Fruit fly (Drosophila melanogaster) whole organism, embryonic: ENCODE results near the gene CG44405.
A peak's percentile ranks its signal among the peaks of the same experiment; 100 is the strongest.

ENCODE experiments used
- C15 ChIP-seq: fragments of 200-800 bp; sonication (Bioruptor generic); IDR thresholded peaks from 3 replicates; pipeline ENCODE4 v1.3.6; 2022; ENCODE audit warnings: missing biosample characterization, missing genetic modification characterization
- CG1024 ChIP-seq: fragments of 200-800 bp; sonication (Bioruptor generic); IDR thresholded peaks from 2 replicates; pipeline ENCODE4 v1.3.6; 2022; ENCODE audit warnings: missing biosample characterization, missing genetic modification characterization
- CG10959 ChIP-seq: fragments of 200-800 bp; sonication (Bioruptor generic); IDR thresholded peaks from 2 replicates; pipeline ENCODE4 v1.3.6; 2022; ENCODE audit warnings: missing biosample characterization, missing genetic modification characterization
- CG11504 ChIP-seq: fragments of 200-800 bp; sonication (Bioruptor generic); optimal IDR thresholded peaks from 3 replicates; lab custom pipeline; 2019; ENCODE audit warnings: missing biosample characterization, mild to moderate bottlenecking, missing genetic modification characterization, moderate library complexity
- CG11560 ChIP-seq: fragments of 200-800 bp; sonication (Bioruptor generic); IDR thresholded peaks from 3 replicates; pipeline ENCODE4 v1.3.6; 2022; ENCODE audit warnings: missing biosample characterization, missing genetic modification characterization
- CG15073 ChIP-seq: fragments of 200-800 bp; sonication (Bioruptor generic); optimal IDR thresholded peaks from 2 replicates; lab custom pipeline; 2016; ENCODE audit warnings: missing biosample characterization, missing genetic modification characterization
- CG15269 ChIP-seq: fragments of 200-800 bp; sonication (Bioruptor generic); optimal IDR thresholded peaks from 2 replicates; lab custom pipeline; 2018; ENCODE audit warnings: missing biosample characterization, mild to moderate bottlenecking, missing genetic modification characterization, moderate library complexity
- CG16813 ChIP-seq: fragments of 200-800 bp; sonication (Bioruptor generic); IDR thresholded peaks from 3 replicates; pipeline ENCODE4 v1.3.6; 2022; ENCODE audit warnings: missing biosample characterization, missing genetic modification characterization; ENCODE audit not compliant: partially characterized antibody
- CG1792 ChIP-seq: fragments of 200-800 bp; sonication (Bioruptor generic); optimal IDR thresholded peaks from 2 replicates; lab custom pipeline; 2016; ENCODE audit warnings: missing biosample characterization, missing genetic modification characterization
- CG2712 ChIP-seq: fragments of 200-800 bp; optimal IDR thresholded peaks from 3 replicates; lab custom pipeline; 2019; ENCODE audit warnings: missing biosample characterization, mild to moderate bottlenecking, missing genetic modification characterization, moderate library complexity
- CG2875 ChIP-seq: fragments of 200-800 bp; sonication (Bioruptor generic); optimal IDR thresholded peaks from 2 replicates; lab custom pipeline; 2017; ENCODE audit warnings: missing biosample characterization, mild to moderate bottlenecking, missing genetic modification characterization, missing genetic modification reagents
- CG30431 ChIP-seq: fragments of 200-800 bp; sonication (Bioruptor generic); optimal IDR thresholded peaks from 2 replicates; lab custom pipeline; 2017; ENCODE audit warnings: missing biosample characterization, missing genetic modification characterization
- CG4360 ChIP-seq: fragments of 200-800 bp; sonication (Bioruptor generic); IDR thresholded peaks from 2 replicates; pipeline ENCODE4 v1.3.6; 2022; ENCODE audit warnings: missing biosample characterization, missing genetic modification characterization
- CG4404 ChIP-seq: fragments of 200-800 bp; sonication (Bioruptor generic); IDR thresholded peaks from 2 replicates; pipeline ENCODE4 v1.3.6; 2022; ENCODE audit warnings: missing biosample characterization, missing genetic modification characterization
- CG4617 ChIP-seq: fragments of 200-800 bp; sonication (Bioruptor generic); optimal IDR thresholded peaks from 3 replicates; lab custom pipeline; 2016; ENCODE audit warnings: missing biosample characterization, missing genetic modification characterization, borderline replicate concordance
- CG6272 ChIP-seq: fragments of 200-800 bp; sonication (Bioruptor generic); IDR thresholded peaks from 2 replicates; pipeline ENCODE4 v1.3.6; 2022; ENCODE audit warnings: missing biosample characterization, missing genetic modification characterization
- CG7987 ChIP-seq: fragments of 200-800 bp; sonication (Bioruptor generic); optimal IDR thresholded peaks from 2 replicates; lab custom pipeline; 2018; ENCODE audit warnings: missing biosample characterization, mild to moderate bottlenecking, missing genetic modification characterization, moderate library complexity
- Camta ChIP-seq: fragments of 200-800 bp; sonication (Bioruptor generic); optimal IDR thresholded peaks from 2 replicates; lab custom pipeline; 2016; ENCODE audit warnings: missing biosample characterization, missing genetic modification characterization
- H15 ChIP-seq: fragments of 200-800 bp; sonication (Bioruptor generic); IDR thresholded peaks from 3 replicates; pipeline ENCODE4 v1.3.6; 2022; ENCODE audit warnings: missing biosample characterization, missing genetic modification characterization
- HLH54F ChIP-seq: fragments of 200-800 bp; sonication (Bioruptor generic); optimal IDR thresholded peaks from 3 replicates; lab custom pipeline; 2016; ENCODE audit warnings: missing biosample characterization, missing genetic modification characterization
- HmgZ ChIP-seq: fragments of 200-800 bp; sonication (Bioruptor generic); optimal IDR thresholded peaks from 2 replicates; lab custom pipeline; 2018; ENCODE audit warnings: missing biosample characterization, mild to moderate bottlenecking, missing genetic modification characterization
- Ptx1 ChIP-seq: fragments of 200-800 bp; sonication (Bioruptor generic); IDR thresholded peaks from 2 replicates; pipeline ENCODE4 v1.3.6; 2022; ENCODE audit warnings: missing biosample characterization, missing genetic modification characterization
- Sox100B ChIP-seq: fragments of 200-800 bp; sonication (Bioruptor generic); optimal IDR thresholded peaks from 3 replicates; lab custom pipeline; 2018; ENCODE audit warnings: missing biosample characterization, mild to moderate bottlenecking, missing genetic modification characterization
- Stat92E ChIP-seq, 3 experiments: fragments of >200 bp in 2 of 3; fragments of 200-800 bp in 1 of 3; sonication (Bioruptor generic) in 1 of 3; optimal IDR thresholded peaks; 2 replicates each; lab custom pipeline; 2017 to 2019; ENCODE audit warnings: missing biosample characterization in 3 of 3, missing genetic modification characterization in 3 of 3, mild to moderate bottlenecking in 1 of 3, moderate library complexity in 1 of 3
- Taf1 ChIP-seq: fragments of 200-800 bp; sonication (Bioruptor generic); IDR thresholded peaks from 2 replicates; pipeline ENCODE4 v1.3.6; 2022; ENCODE audit warnings: missing biosample characterization, missing genetic modification characterization
- Tbp ChIP-seq: fragments of >200 bp; optimal IDR thresholded peaks from 2 replicates; lab custom pipeline; 2018; ENCODE audit warnings: missing biosample characterization, missing genetic modification characterization
- ap ChIP-seq: fragments of 200-800 bp; sonication (Bioruptor generic); IDR thresholded peaks from 2 replicates; pipeline ENCODE4 v1.3.6; 2022; ENCODE audit warnings: missing biosample characterization, missing genetic modification characterization
- bsh ChIP-seq, 2 experiments: fragments of 200-800 bp; sonication (Bioruptor generic); optimal IDR thresholded peaks; 2 replicates each; lab custom pipeline; 2017 to 2018; ENCODE audit warnings: mild to moderate bottlenecking in 2 of 2, missing biosample characterization in 2 of 2, missing genetic modification characterization in 2 of 2, moderate library complexity in 1 of 2
- cad ChIP-seq: fragments of >200 bp; optimal IDR thresholded peaks from 2 replicates; lab custom pipeline; 2017; ENCODE audit warnings: missing biosample characterization, missing genetic modification characterization
- dan ChIP-seq: fragments of 200-800 bp; sonication (Bioruptor generic); IDR thresholded peaks from 2 replicates; pipeline ENCODE4 v1.3.6; 2022; ENCODE audit warnings: missing biosample characterization, missing genetic modification characterization
- dysf ChIP-seq: fragments of 200-800 bp; sonication (Bioruptor generic); IDR thresholded peaks from 3 replicates; pipeline ENCODE4 v1.3.6; 2022; ENCODE audit warnings: missing biosample characterization, missing genetic modification characterization
- exex ChIP-seq: fragments of 200-800 bp; sonication (Bioruptor generic); optimal IDR thresholded peaks from 4 replicates; lab custom pipeline; 2018; ENCODE audit warnings: missing biosample characterization, mild to moderate bottlenecking, missing genetic modification characterization, moderate library complexity
- fd96Cb ChIP-seq: fragments of 200-800 bp; sonication (Bioruptor generic); optimal IDR thresholded peaks from 2 replicates; lab custom pipeline; 2018; ENCODE audit warnings: missing biosample characterization, mild to moderate bottlenecking, missing genetic modification characterization, moderate library complexity
- fru ChIP-seq: fragments of >200 bp; optimal IDR thresholded peaks from 2 replicates; lab custom pipeline; 2017
- ftz-f1 ChIP-seq: fragments of 200-800 bp; sonication (Bioruptor generic); optimal IDR thresholded peaks from 2 replicates; lab custom pipeline; 2016; ENCODE audit warnings: missing biosample characterization, missing genetic modification characterization
- gsb-n ChIP-seq: fragments of 200-800 bp; sonication (Bioruptor generic); optimal IDR thresholded peaks from 3 replicates; lab custom pipeline; 2018; ENCODE audit warnings: missing biosample characterization, mild to moderate bottlenecking, missing genetic modification characterization
- hb ChIP-seq: fragments of 200-800 bp; sonication (Bioruptor generic); IDR thresholded peaks from 3 replicates; pipeline ENCODE4 v1.3.6; 2022; ENCODE audit warnings: missing biosample characterization, missing genetic modification characterization; ENCODE audit not compliant: partially characterized antibody
- jigr1 ChIP-seq: fragments of 200-800 bp; sonication (Bioruptor generic); IDR thresholded peaks from 3 replicates; pipeline ENCODE4 v1.3.6; 2022; ENCODE audit warnings: missing biosample characterization, missing genetic modification characterization
- klu ChIP-seq: fragments of 200-800 bp; sonication (Bioruptor generic); IDR thresholded peaks from 2 replicates; pipeline ENCODE4 v1.3.6; 2022; ENCODE audit warnings: missing biosample characterization, missing genetic modification characterization
- pfk ChIP-seq: fragments of 200-800 bp; sonication (Bioruptor generic); optimal IDR thresholded peaks from 2 replicates; lab custom pipeline; 2018; ENCODE audit warnings: missing biosample characterization, mild to moderate bottlenecking, missing genetic modification characterization, moderate library complexity
- psq ChIP-seq: fragments of 200-800 bp; sonication (Bioruptor generic); optimal IDR thresholded peaks from 2 replicates; lab custom pipeline; 2017; ENCODE audit warnings: missing biosample characterization, missing genetic modification characterization
- pzg ChIP-seq: fragments of 200-800 bp; sonication (Bioruptor generic); optimal IDR thresholded peaks from 3 replicates; lab custom pipeline; 2018; ENCODE audit warnings: missing biosample characterization, mild to moderate bottlenecking, missing genetic modification characterization, moderate library complexity
- sc ChIP-seq, 3 experiments: fragments of >200 bp in 2 of 3; fragments of 200-800 bp in 1 of 3; sonication (Bioruptor generic) in 1 of 3; optimal IDR thresholded peaks; 2 replicates in 2 of 3; 3 replicates in 1 of 3; lab custom pipeline; 2017; ENCODE audit warnings: mild to moderate bottlenecking in 1 of 3, missing biosample characterization in 1 of 3, missing genetic modification characterization in 1 of 3, missing genetic modification reagents in 1 of 3
- scrt ChIP-seq: fragments of 200-800 bp; sonication (Bioruptor generic); optimal IDR thresholded peaks from 2 replicates; lab custom pipeline; 2018; ENCODE audit warnings: missing biosample characterization, mild to moderate bottlenecking, missing genetic modification characterization, moderate library complexity
- sqz ChIP-seq: fragments of 200-800 bp; sonication (Bioruptor generic); optimal IDR thresholded peaks from 3 replicates; lab custom pipeline; 2018; ENCODE audit warnings: missing biosample characterization, mild to moderate bottlenecking, missing genetic modification characterization
- ssp ChIP-seq: fragments of 200-800 bp; sonication (Bioruptor generic); IDR thresholded peaks from 2 replicates; pipeline ENCODE4 v1.3.6; 2022; ENCODE audit warnings: missing biosample characterization, missing genetic modification characterization
- sug ChIP-seq: fragments of 200-800 bp; optimal IDR thresholded peaks from 2 replicates; lab custom pipeline; 2019; ENCODE audit warnings: missing biosample characterization, mild to moderate bottlenecking, missing genetic modification characterization, moderate library complexity
- tap ChIP-seq: fragments of 200-800 bp; optimal IDR thresholded peaks from 3 replicates; lab custom pipeline; 2019; ENCODE audit warnings: missing biosample characterization, mild to moderate bottlenecking, missing genetic modification characterization, moderate library complexity
- tio ChIP-seq: fragments of 200-800 bp; sonication (Bioruptor generic); optimal IDR thresholded peaks from 2 replicates; lab custom pipeline; 2017; ENCODE audit warnings: missing biosample characterization, missing genetic modification characterization, inconsistent platforms
- tll ChIP-seq, 2 experiments: fragments of 200-800 bp in 1 of 2; fragments of >200 bp in 1 of 2; sonication (Bioruptor generic) in 1 of 2; optimal IDR thresholded peaks; 2 replicates each; lab custom pipeline; 2017 to 2019; ENCODE audit warnings: missing biosample characterization in 2 of 2, missing genetic modification characterization in 2 of 2, mild to moderate bottlenecking in 1 of 2, moderate library complexity in 1 of 2
- tna ChIP-seq: fragments of 200-800 bp; sonication (Bioruptor generic); IDR thresholded peaks from 2 replicates; pipeline ENCODE4 v1.3.6; 2022; ENCODE audit warnings: missing biosample characterization, missing genetic modification characterization; ENCODE audit not compliant: partially characterized antibody

CG44405 gene

DNA sequence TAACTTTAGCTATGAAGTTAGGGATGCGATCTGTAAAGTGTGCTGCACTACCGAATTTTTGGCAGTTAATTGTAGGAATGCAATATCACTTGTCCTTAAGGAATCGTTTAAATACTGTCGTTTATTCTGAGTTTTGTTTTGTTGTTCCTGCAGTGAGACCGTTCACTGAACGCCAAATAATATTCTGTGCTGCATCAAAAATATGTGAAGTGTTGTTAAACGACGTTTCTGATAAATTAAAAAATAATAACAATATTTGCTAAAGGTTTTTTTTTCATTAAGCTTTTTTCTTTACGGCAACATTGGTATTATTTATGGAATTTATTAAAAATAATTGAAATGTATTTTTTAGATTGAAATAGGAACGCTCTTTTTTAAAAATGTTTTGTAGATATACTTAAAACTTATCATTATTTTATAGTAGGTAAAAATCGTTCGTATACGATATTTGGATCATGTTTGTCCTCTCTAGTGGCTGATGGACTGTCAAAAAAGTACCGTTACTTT lies 39.3 kb downstream of the CG44405 start, which contains the start of gene GMF (continued):
- TF ChIP-seq CG11504 (tag; lab: Kevin White, UChicago) (no peak), exex (tag; lab: Kevin White, UChicago) (peak; percentile 41), CG4404 (GFP tag; lab: Robert Waterston, UW) (no peak), dysf (GFP tag; lab: Robert Waterston, UW) (no peak), tll (GFP tag; optimal IDR thresholded peaks at IDR 0.05; lab: Kevin White, UChicago) (no peak), dan (GFP tag; lab: Robert Waterston, UW) (no peak), tap (tag; lab: Kevin White, UChicago) (no peak), CG2712 (tag; lab: Kevin White, UChicago) (peak; percentile 68), H15 (no peak), sc (optimal IDR thresholded peaks at IDR 0.05; lab: Kevin White, UChicago) (no peak), sc (GFP tag; optimal IDR thresholded peaks at IDR 0.05; lab: Kevin White, UChicago) (no peak), CG1792 (GFP tag; lab: Kevin White, UChicago) (no peak), CG11560 (tag; lab: Robert Waterston, UW) (no peak), Stat92E (GFP tag; optimal IDR thresholded peaks at IDR 0.05; lab: Kevin White, UChicago) (no peak), fru (lab: Kevin White, UChicago) (no peak), HLH54F (GFP tag; lab: Kevin White, UChicago) (peak; percentile 7), sqz (GFP tag; lab: Kevin White, UChicago) (no peak), gsb-n (tag; lab: Kevin White, UChicago) (peak; percentile 48), ftz-f1 (GFP tag; lab: Kevin White, UChicago) (no peak), CG15269 (tag; lab: Kevin White, UChicago) (no peak), scrt (no peak), CG10959 (GFP tag; lab: Robert Waterston, UW) (no peak), Taf1 (GFP tag; lab: Robert Waterston, UW) (no peak), pzg (GFP tag; lab: Kevin White, UChicago) (peak; percentile 60), CG2875 (GFP tag; lab: Kevin White, UChicago) (no peak), CG6272 (no peak), Ptx1 (GFP tag; lab: Robert Waterston, UW) (0 out of 2 replicates have a peak, but pooled peaks have one; percentile 25), pfk (no peak), sug (tag; lab: Kevin White, UChicago) (peak; percentile 43), HmgZ (tag; lab: Kevin White, UChicago) (no peak), klu (GFP tag; lab: Robert Waterston, UW) (no peak), CG4617 (GFP tag; lab: Kevin White, UChicago) (peak; percentile 64), jigr1 (GFP tag; lab: Robert Waterston, UW) (peak; percentile 67; the same call in 1 of the 3 replicates), CG16813 (GFP tag; lab: Robert Waterston, UW) (no peak), bsh (GFP tag; optimal IDR thresholded peaks at IDR 0.05; lab: Kevin White, UChicago) (peak in 1 of 2 experiments; percentile 40), C15 (GFP tag; lab: Robert Waterston, UW) (no peak), CG1024 (no peak), CG15073 (GFP tag; lab: Kevin White, UChicago) (no peak), ap (GFP tag; lab: Robert Waterston, UW) (no peak), fd96Cb (peak; percentile 33), tio (no peak), ssp (GFP tag; lab: Robert Waterston, UW) (no peak), psq (GFP tag; lab: Kevin White, UChicago) (no peak), tna (no peak), Tbp (GFP tag; lab: Kevin White, UChicago) (no peak), CG30431 (GFP tag; lab: Kevin White, UChicago) (no peak), Sox100B (GFP tag; lab: Kevin White, UChicago) (peak; percentile 31), Camta (no peak), hb (no peak), CG7987 (no peak), CG4360 (no peak), cad (GFP tag; lab: Kevin White, UChicago) (no peak)
